Worm (Caenorhabditis elegans): ENCODE measurements around the gene M110.9.

ce11 chrII:8232489-8232888 is 1.4 kb downstream of the M110.9 start, which contains the start of gene M110.7:
- TF ChIP-seq unc-62 (GFP tag; optimal IDR thresholded peaks at IDR 0.05 in 1 of 2), result no peak
- TF ChIP-seq unc-62 (tag; optimal IDR thresholded peaks at IDR 0.05), result no peak
- no peak for TF ChIP-seq lin-39 (tag; optimal IDR thresholded peaks at IDR 0.05)
- no peak for TF ChIP-seq pha-4 (GFP tag; IDR thresholded peaks at IDR 0.05)
- TF ChIP-seq pha-4 (tag; optimal IDR thresholded peaks at IDR 0.05), result no peak
- no peak for TF ChIP-seq ctbp-1 (GFP tag; IDR thresholded peaks at IDR 0.05)
- no peak for TF ChIP-seq lin-15B (tag; optimal IDR thresholded peaks at IDR 0.05)
- no peak for TF ChIP-seq nhr-10 (tag; optimal IDR thresholded peaks at IDR 0.05)
- TF ChIP-seq ces-1 (GFP tag; optimal IDR thresholded peaks at IDR 0.05), result no peak
- no peak for TF ChIP-seq ceh-32 (tag; optimal IDR thresholded peaks at IDR 0.05; ENCODE audit: poor library complexity)
- no peak for TF ChIP-seq egl-27 (tag; optimal IDR thresholded peaks at IDR 0.05)
- TF ChIP-seq zip-11 (GFP tag; IDR thresholded peaks at IDR 0.05), result no peak
- no peak for TF ChIP-seq daf-19 (GFP tag; conservative IDR thresholded peaks at IDR 0.05)
- no peak for TF ChIP-seq zfp-3 (GFP tag; conservative IDR thresholded peaks at IDR 0.05)

All from whole organism, L4 larva.